Worm (Caenorhabditis elegans) whole organism, dauer: Measurements from ENCODE around the gene F08F3.10.

Experiments
- unc-62 ChIP-seq: sonication (generic microtip); optimal IDR thresholded peaks from 2 replicates; lab custom pipeline; 2017; ENCODE audit warnings: missing biosample characterization, missing genetic modification reagents, missing genetic modification characterization

The F08F3.10 gene

ce11 chrV:5432499-5432898 is 19.3 kb downstream of the F08F3.10 start, which contains the start of gene F08F3.8:
Gene F08F3.8, minus strand, starts transcription at chrV:5432599.
- no peak for TF ChIP-seq unc-62 (GFP tag; lab: Kevin White, UChicago)

ce11 chrV:5433020-5433419 is 19.9 kb downstream of the F08F3.10 start, which contains the start of gene acl-6:
Gene acl-6, plus strand, starts transcription at chrV:5433386.
- TF ChIP-seq unc-62 (GFP tag; lab: Kevin White, UChicago) = no peak

ce11 chrV:5439068-5439467 is 25.9 kb downstream of the F08F3.10 start, which contains the start of gene snpc-1.3:
Gene snpc-1.3, minus strand, starts transcription at chrV:5439168.
- no peak for TF ChIP-seq unc-62 (GFP tag; lab: Kevin White, UChicago)

- no peak for TF ChIP-seq unc-62 (GFP tag; lab: Kevin White, UChicago)
Observed at ce11 chrV:5442366-5442765, 29.2 kb downstream of the F08F3.10 start.

- TF ChIP-seq unc-62 (GFP tag; lab: Kevin White, UChicago) = no peak
Observed at ce11 chrV:5444037-5444436, 30.9 kb downstream of the F08F3.10 start.

- TF ChIP-seq unc-62 (GFP tag; lab: Kevin White, UChicago) = no peak
Observed at ce11 chrV:5445839-5446238, 32.7 kb downstream of the F08F3.10 start, which contains the start of gene F08F3.1. Gene F08F3.1, plus strand, starts transcription at chrV:5446139.

- no peak for TF ChIP-seq unc-62 (GFP tag; lab: Kevin White, UChicago)
Observed at ce11 chrV:5447057-5447456, 33.9 kb downstream of the F08F3.10 start.

- no peak for TF ChIP-seq unc-62 (GFP tag; lab: Kevin White, UChicago)
Observed at ce11 chrV:5450742-5451141, 37.6 kb downstream of the F08F3.10 start.

ce11 chrV:5453615-5454014 is 40.5 kb downstream of the F08F3.10 start, which contains the start of gene glc-3:
Gene glc-3, minus strand, starts transcription at chrV:5453715.
- TF ChIP-seq unc-62 (GFP tag; lab: Kevin White, UChicago) = no peak

- no peak for TF ChIP-seq unc-62 (GFP tag; lab: Kevin White, UChicago)
Observed at ce11 chrV:5454955-5455354, 41.8 kb downstream of the F08F3.10 start.

ce11 chrV:5459806-5460205 is 46.7 kb downstream of the F08F3.10 start, which contains the start of gene ZC317.2:
Gene ZC317.2, plus strand, starts transcription at chrV:5460106.
- no peak for TF ChIP-seq unc-62 (GFP tag; lab: Kevin White, UChicago)

- no peak for TF ChIP-seq unc-62 (GFP tag; lab: Kevin White, UChicago)
Observed at ce11 chrV:5462894-5463293, 49.7 kb downstream of the F08F3.10 start, which contains the start of gene srg-67. Gene srg-67, minus strand, starts transcription at chrV:5462994.
